Fruit fly (Drosophila melanogaster): ENCODE measurements around the gene DIP-epsilon.

Gene DIP-epsilon

dm6 chr2L:6379197-6379596, 31.9 kb downstream of the DIP-epsilon start (continued):
- TF ChIP-seq Atf-2 (GFP tag; optimal IDR thresholded peaks at IDR 0.05) (no peak), slou (GFP tag; optimal IDR thresholded peaks at IDR 0.05) (no peak), Dfd (GFP tag; optimal IDR thresholded peaks at IDR 0.05) (no peak), gt (GFP tag; IDR thresholded peaks at IDR 0.05) (no peak), zen (tag; optimal IDR thresholded peaks at IDR 0.05) (peak; percentile 2), CoRest (tag; optimal IDR thresholded peaks at IDR 0.05) (no peak), CG9876 (GFP tag; optimal IDR thresholded peaks at IDR 0.05) (no peak), ash1 (GFP tag; optimal IDR thresholded peaks at IDR 0.05) (no peak), CG13624 (GFP tag; optimal IDR thresholded peaks at IDR 0.05) (no peak), CG10209 (GFP tag; optimal IDR thresholded peaks at IDR 0.05) (no peak), CG10267 (tag; optimal IDR thresholded peaks at IDR 0.05) (no peak), prd (optimal IDR thresholded peaks at IDR 0.05) (no peak), prd (GFP tag; IDR thresholded peaks at IDR 0.05) (peak; percentile 50; the same call in 1 of the 3 replicates)

dm6 chr2L:6373141-6373540, 38.0 kb downstream of the DIP-epsilon start:
- TF ChIP-seq ssp (GFP tag; IDR thresholded peaks at IDR 0.05) (no peak), tll (GFP tag; optimal IDR thresholded peaks at IDR 0.05) (peak in 1 of 2 experiments; percentile 10), zen (tag; optimal IDR thresholded peaks at IDR 0.05) (peak; percentile 95), CG7271 (tag; optimal IDR thresholded peaks at IDR 0.05) (peak; percentile 14), cad (GFP tag; optimal IDR thresholded peaks at IDR 0.05) (peak; percentile 49)

dm6 chr2L:6372088-6372487, 39.0 kb downstream of the DIP-epsilon start, which contains the start of gene slam:
Gene slam, plus strand, starts transcription at chr2L:6372388.
- TF ChIP-seq CG6654 (GFP tag; optimal IDR thresholded peaks at IDR 0.05): no peak
- no peak for TF ChIP-seq CG7745 (tag; optimal IDR thresholded peaks at IDR 0.05)
- no peak for TF ChIP-seq CG6272 (GFP tag; IDR thresholded peaks at IDR 0.05)
- no peak for TF ChIP-seq CG17186 (GFP tag; optimal IDR thresholded peaks at IDR 0.05)
- no peak for TF ChIP-seq CG13894 (tag; optimal IDR thresholded peaks at IDR 0.05)
- TF ChIP-seq CG11456 (GFP tag; IDR thresholded peaks at IDR 0.05): no peak
- no peak for TF ChIP-seq ash1 (GFP tag; optimal IDR thresholded peaks at IDR 0.05)
- TF ChIP-seq CG6175 (GFP tag; IDR thresholded peaks at IDR 0.05): no peak
- no peak for TF ChIP-seq CG34422 (GFP tag; IDR thresholded peaks at IDR 0.05)
- no peak for TF ChIP-seq CG8359 (GFP tag; optimal IDR thresholded peaks at IDR 0.05; ENCODE audit: borderline replicate concordance)
- no peak for TF ChIP-seq CG1603 (tag; optimal IDR thresholded peaks at IDR 0.05)
- no peak for TF ChIP-seq CG2712 (tag; optimal IDR thresholded peaks at IDR 0.05)
- TF ChIP-seq tin (GFP tag; optimal IDR thresholded peaks at IDR 0.05): no peak
- no peak for TF ChIP-seq CG31224 (GFP tag; IDR thresholded peaks at IDR 0.05)
- TF ChIP-seq CG17568 (GFP tag; optimal IDR thresholded peaks at IDR 0.05): no peak
- no peak for TF ChIP-seq CG10565 (GFP tag; optimal IDR thresholded peaks at IDR 0.05)
- TF ChIP-seq CG13296 (GFP tag; optimal IDR thresholded peaks at IDR 0.05): no peak
- TF ChIP-seq CG6854 (GFP tag; optimal IDR thresholded peaks at IDR 0.05): no peak

dm6 chr2L:6371025-6371641, 40.0 kb downstream of the DIP-epsilon start:
- TF ChIP-seq CG34376 (GFP tag; optimal IDR thresholded peaks at IDR 0.05) (peak; percentile 27), cwo (GFP tag; optimal IDR thresholded peaks at IDR 0.05) (peak; percentile 92), lola (GFP tag; optimal IDR thresholded peaks at IDR 0.05) (no peak), tap (tag; optimal IDR thresholded peaks at IDR 0.05) (no peak), Med (GFP tag) (peak; percentile 14), Ets65A (GFP tag) (no peak), NC2α (GFP tag; optimal IDR thresholded peaks at IDR 0.05) (no peak), sug (tag; optimal IDR thresholded peaks at IDR 0.05) (peak; percentile 74), CG10565 (GFP tag; optimal IDR thresholded peaks at IDR 0.05) (no peak), CG11398 (GFP tag; optimal IDR thresholded peaks at IDR 0.05) (no peak), Deaf1 (tag; optimal IDR thresholded peaks at IDR 0.05) (peak; percentile 9), Gsc (GFP tag; IDR thresholded peaks at IDR 0.05) (no peak)
